Fruit fly (Drosophila melanogaster) whole organism, embryonic: ENCODE results near the gene dia.

Experiments
- Bdp1 ChIP-seq: fragments of 200-800 bp; sonication (Bioruptor generic); optimal IDR thresholded peaks from 3 replicates; lab custom pipeline; 2016; ENCODE audit warnings: missing biosample characterization, missing genetic modification characterization
- CG10431 ChIP-seq: fragments of 200-800 bp; sonication (Bioruptor generic); optimal IDR thresholded peaks from 3 replicates; lab custom pipeline; 2018; ENCODE audit warnings: missing biosample characterization, mild to moderate bottlenecking, missing genetic modification characterization
- CG10959 ChIP-seq: fragments of 200-800 bp; sonication (Bioruptor generic); IDR thresholded peaks from 2 replicates; pipeline ENCODE4 v1.3.6; 2022; ENCODE audit warnings: missing biosample characterization, missing genetic modification characterization
- CG12769 ChIP-seq: fragments of 200-800 bp; sonication (Bioruptor generic); optimal IDR thresholded peaks from 2 replicates; lab custom pipeline; 2019; ENCODE audit warnings: missing biosample characterization, mild to moderate bottlenecking, missing genetic modification characterization, moderate library complexity
- CG13123 ChIP-seq: fragments of 200-800 bp; sonication (Bioruptor generic); optimal IDR thresholded peaks from 2 replicates; lab custom pipeline; 2016; ENCODE audit warnings: missing biosample characterization, missing genetic modification characterization
- CG14050 ChIP-seq: fragments of 200-800 bp; sonication (Bioruptor generic); IDR thresholded peaks from 3 replicates; pipeline ENCODE4 v1.3.6; 2022; ENCODE audit warnings: missing biosample characterization, missing genetic modification characterization
- CG1603 ChIP-seq: fragments of 200-800 bp; sonication (Bioruptor generic); optimal IDR thresholded peaks from 2 replicates; lab custom pipeline; 2019; ENCODE audit warnings: missing biosample characterization, mild to moderate bottlenecking, missing genetic modification characterization, moderate library complexity
- CG17802 ChIP-seq: fragments of 200-800 bp; sonication (Bioruptor generic); optimal IDR thresholded peaks from 2 replicates; lab custom pipeline; 2018; ENCODE audit warnings: missing biosample characterization, mild to moderate bottlenecking, missing genetic modification characterization, moderate library complexity
- CG17829 ChIP-seq: fragments of 200-800 bp; optimal IDR thresholded peaks from 2 replicates; lab custom pipeline; 2019; ENCODE audit warnings: missing biosample characterization, mild to moderate bottlenecking, missing genetic modification characterization, moderate library complexity
- CG2712 ChIP-seq: fragments of 200-800 bp; optimal IDR thresholded peaks from 3 replicates; lab custom pipeline; 2019; ENCODE audit warnings: missing biosample characterization, mild to moderate bottlenecking, missing genetic modification characterization, moderate library complexity
- CG2875 ChIP-seq: fragments of 200-800 bp; sonication (Bioruptor generic); optimal IDR thresholded peaks from 2 replicates; lab custom pipeline; 2017; ENCODE audit warnings: missing biosample characterization, mild to moderate bottlenecking, missing genetic modification characterization, missing genetic modification reagents
- CG30020 ChIP-seq: fragments of 200-800 bp; optimal IDR thresholded peaks from 2 replicates; lab custom pipeline; 2019; ENCODE audit warnings: missing biosample characterization, mild to moderate bottlenecking, missing genetic modification characterization, moderate library complexity
- CG31365 ChIP-seq: fragments of 200-800 bp; sonication (Bioruptor generic); optimal IDR thresholded peaks from 2 replicates; lab custom pipeline; 2018; ENCODE audit warnings: missing biosample characterization, mild to moderate bottlenecking, missing genetic modification characterization
- CG3163 ChIP-seq: fragments of 200-800 bp; sonication (Bioruptor generic); optimal IDR thresholded peaks from 3 replicates; lab custom pipeline; 2016; ENCODE audit warnings: missing biosample characterization, missing genetic modification characterization
- CG32767 ChIP-seq: fragments of 200-800 bp; sonication (Bioruptor generic); IDR thresholded peaks from 2 replicates; pipeline ENCODE4 v1.3.6; 2022; ENCODE audit warnings: missing biosample characterization, missing genetic modification characterization
- CG33213 ChIP-seq: fragments of 200-800 bp; sonication (Bioruptor generic); optimal IDR thresholded peaks from 3 replicates; lab custom pipeline; 2016; ENCODE audit warnings: missing biosample characterization, missing genetic modification characterization
- CG3407 ChIP-seq: fragments of 200-800 bp; sonication (Bioruptor generic); optimal IDR thresholded peaks from 2 replicates; lab custom pipeline; 2018; ENCODE audit warnings: missing biosample characterization, mild to moderate bottlenecking, missing genetic modification characterization
- CG5953 ChIP-seq: fragments of 200-800 bp; sonication (Bioruptor generic); IDR thresholded peaks from 2 replicates; pipeline ENCODE4 v1.3.6; 2022; ENCODE audit warnings: missing biosample characterization, missing genetic modification characterization
- CG6689 ChIP-seq: fragments of 200-800 bp; sonication (Bioruptor generic); IDR thresholded peaks from 2 replicates; pipeline ENCODE4 v1.3.6; 2022; ENCODE audit warnings: missing biosample characterization, missing genetic modification characterization
- CG7745 ChIP-seq: fragments of 200-800 bp; sonication (Bioruptor generic); optimal IDR thresholded peaks from 2 replicates; lab custom pipeline; 2018; ENCODE audit warnings: missing biosample characterization, mild to moderate bottlenecking, missing genetic modification characterization, moderate library complexity
- CG7928 ChIP-seq: fragments of 200-800 bp; sonication (Bioruptor generic); optimal IDR thresholded peaks from 2 replicates; lab custom pipeline; 2017; ENCODE audit warnings: missing biosample characterization, mild to moderate bottlenecking, missing genetic modification characterization
- CG8478 ChIP-seq: fragments of >200 bp; optimal IDR thresholded peaks from 2 replicates; lab custom pipeline; 2018
- CG9727 ChIP-seq: fragments of 200-800 bp; sonication (Bioruptor generic); optimal IDR thresholded peaks from 3 replicates; lab custom pipeline; 2017; ENCODE audit warnings: missing biosample characterization, mild to moderate bottlenecking, missing genetic modification characterization
- Camta ChIP-seq: fragments of 200-800 bp; sonication (Bioruptor generic); optimal IDR thresholded peaks from 2 replicates; lab custom pipeline; 2016; ENCODE audit warnings: missing biosample characterization, missing genetic modification characterization
- Eip74EF ChIP-seq, 2 experiments: fragments of 200-800 bp in 1 of 2; fragments of >200 bp in 1 of 2; sonication (Bioruptor generic) in 1 of 2; optimal IDR thresholded peaks; 2 replicates each; lab custom pipeline; 2017 to 2019; ENCODE audit warnings: missing biosample characterization in 2 of 2, missing genetic modification characterization in 2 of 2, mild to moderate bottlenecking in 1 of 2, moderate library complexity in 1 of 2
- Fer1 ChIP-seq: fragments of 200-800 bp; sonication (Bioruptor generic); optimal IDR thresholded peaks from 2 replicates; lab custom pipeline; 2017; ENCODE audit warnings: missing biosample characterization, mild to moderate bottlenecking, missing genetic modification characterization
- Hmr ChIP-seq: fragments of 200-800 bp; sonication (Bioruptor generic); optimal IDR thresholded peaks from 3 replicates; lab custom pipeline; 2017; ENCODE audit warnings: mild to moderate bottlenecking, missing biosample characterization, missing genetic modification reagents, missing genetic modification characterization
- Kr ChIP-seq: fragments of 200-800 bp; sonication (Bioruptor generic); optimal IDR thresholded peaks from 2 replicates; lab custom pipeline; 2017; ENCODE audit warnings: missing biosample characterization, mild to moderate bottlenecking, missing genetic modification characterization
- Mad ChIP-seq: fragments of 200-800 bp; sonication (Bioruptor generic); optimal IDR thresholded peaks from 2 replicates; lab custom pipeline; 2016; ENCODE audit warnings: missing biosample characterization, missing genetic modification characterization
- Max ChIP-seq: fragments of 200-800 bp; sonication (Bioruptor generic); optimal IDR thresholded peaks from 2 replicates; lab custom pipeline; 2016; ENCODE audit warnings: missing biosample characterization, mild to moderate bottlenecking, missing genetic modification characterization
- Mrtf ChIP-seq: fragments of 200-800 bp; sonication (Bioruptor generic); IDR thresholded peaks from 3 replicates; pipeline ENCODE4 v1.3.6; 2022; ENCODE audit warnings: missing biosample characterization, missing genetic modification characterization
- Myb ChIP-seq: fragments of 200-800 bp; sonication (Bioruptor generic); optimal IDR thresholded peaks from 2 replicates; lab custom pipeline; 2016; ENCODE audit warnings: missing biosample characterization, missing genetic modification characterization
- Tbp ChIP-seq: fragments of >200 bp; optimal IDR thresholded peaks from 2 replicates; lab custom pipeline; 2018; ENCODE audit warnings: missing biosample characterization, missing genetic modification characterization
- Usf ChIP-seq: fragments of 200-800 bp; sonication (Bioruptor generic); optimal IDR thresholded peaks from 2 replicates; lab custom pipeline; 2017; ENCODE audit warnings: missing genotype, missing biosample characterization, missing genetic modification characterization
- az2 ChIP-seq: fragments of 200-800 bp; sonication (Bioruptor generic); optimal IDR thresholded peaks from 3 replicates; lab custom pipeline; 2016; ENCODE audit warnings: missing biosample characterization, missing genetic modification characterization
- bcd ChIP-seq: fragments of 200-800 bp; sonication (Bioruptor generic); optimal IDR thresholded peaks from 2 replicates; lab custom pipeline; 2017; ENCODE audit warnings: missing biosample characterization, mild to moderate bottlenecking, missing genetic modification characterization
- chinmo ChIP-seq: fragments of 200-800 bp; sonication (Bioruptor generic); IDR thresholded peaks from 4 replicates; pipeline ENCODE4 v1.3.6; 2022; ENCODE audit warnings: missing biosample characterization, missing genetic modification characterization; ENCODE audit not compliant: partially characterized antibody
- dm ChIP-seq: fragments of 200-800 bp; sonication (Bioruptor generic); optimal IDR thresholded peaks from 3 replicates; lab custom pipeline; 2016; ENCODE audit warnings: missing biosample characterization, missing genetic modification characterization
- gem ChIP-seq: fragments of 200-800 bp; sonication (Bioruptor generic); optimal IDR thresholded peaks from 2 replicates; lab custom pipeline; 2019; ENCODE audit warnings: missing biosample characterization, mild to moderate bottlenecking, missing genetic modification characterization, moderate library complexity
- lola ChIP-seq, 3 experiments: fragments of >200 bp in 2 of 3; fragments of 200-800 bp in 1 of 3; sonication (Bioruptor generic) in 1 of 3; optimal IDR thresholded peaks; 2 replicates each; lab custom pipeline; 2017 to 2019; ENCODE audit warnings: missing biosample characterization in 3 of 3, missing genetic modification characterization in 3 of 3, mild to moderate bottlenecking in 1 of 3, moderate library complexity in 1 of 3
- nerfin-2 ChIP-seq: fragments of 200-800 bp; sonication (Bioruptor generic); IDR thresholded peaks from 2 replicates; pipeline ENCODE4 v1.3.6; 2022; ENCODE audit warnings: missing biosample characterization, missing genetic modification characterization; ENCODE audit not compliant: partially characterized antibody
- onecut ChIP-seq: fragments of 200-800 bp; sonication (Bioruptor generic); IDR thresholded peaks from 2 replicates; pipeline ENCODE4 v1.3.6; 2022; ENCODE audit warnings: missing biosample characterization, missing genetic modification characterization
- prd ChIP-seq, 3 experiments: fragments of >200 bp in 2 of 3; fragments of 200-800 bp in 1 of 3; sonication (Bioruptor generic) in 1 of 3; optimal IDR thresholded peaks in 2 of 3; IDR thresholded peaks in 1 of 3; 2 replicates in 2 of 3; 3 replicates in 1 of 3; pipeline versions ENCODE4 v1.3.6 to Lab custom; 2017 to 2022; ENCODE audit warnings: missing biosample characterization in 1 of 3, missing genetic modification characterization in 1 of 3
- pros ChIP-seq: fragments of 200-800 bp; sonication (Bioruptor generic); optimal IDR thresholded peaks from 3 replicates; lab custom pipeline; 2019; ENCODE audit warnings: missing biosample characterization, mild to moderate bottlenecking, missing genetic modification characterization, moderate library complexity
- rib ChIP-seq: fragments of 200-800 bp; sonication (Bioruptor generic); IDR thresholded peaks from 2 replicates; pipeline ENCODE4 v1.3.6; 2022; ENCODE audit warnings: missing biosample characterization, missing genetic modification characterization
- row ChIP-seq: fragments of 200-800 bp; sonication (Bioruptor generic); IDR thresholded peaks from 3 replicates; pipeline ENCODE4 v1.3.6; 2022; ENCODE audit warnings: missing biosample characterization, missing genetic modification characterization
- slbo ChIP-seq: fragments of 200-800 bp; sonication (Bioruptor generic); IDR thresholded peaks from 2 replicates; pipeline ENCODE4 v1.3.6; 2022; ENCODE audit warnings: missing biosample characterization, missing genetic modification characterization
- tio ChIP-seq: fragments of 200-800 bp; sonication (Bioruptor generic); optimal IDR thresholded peaks from 2 replicates; lab custom pipeline; 2017; ENCODE audit warnings: missing biosample characterization, missing genetic modification characterization, inconsistent platforms
- tll ChIP-seq, 2 experiments: fragments of 200-800 bp in 1 of 2; fragments of >200 bp in 1 of 2; sonication (Bioruptor generic) in 1 of 2; optimal IDR thresholded peaks; 2 replicates each; lab custom pipeline; 2017 to 2019; ENCODE audit warnings: missing biosample characterization in 2 of 2, missing genetic modification characterization in 2 of 2, mild to moderate bottlenecking in 1 of 2, moderate library complexity in 1 of 2
- z ChIP-seq: fragments of 200-800 bp; sonication (Bioruptor generic); IDR thresholded peaks from 3 replicates; pipeline ENCODE4 v1.3.6; 2022; ENCODE audit warnings: missing biosample characterization, missing genetic modification characterization

Gene dia

DNA sequence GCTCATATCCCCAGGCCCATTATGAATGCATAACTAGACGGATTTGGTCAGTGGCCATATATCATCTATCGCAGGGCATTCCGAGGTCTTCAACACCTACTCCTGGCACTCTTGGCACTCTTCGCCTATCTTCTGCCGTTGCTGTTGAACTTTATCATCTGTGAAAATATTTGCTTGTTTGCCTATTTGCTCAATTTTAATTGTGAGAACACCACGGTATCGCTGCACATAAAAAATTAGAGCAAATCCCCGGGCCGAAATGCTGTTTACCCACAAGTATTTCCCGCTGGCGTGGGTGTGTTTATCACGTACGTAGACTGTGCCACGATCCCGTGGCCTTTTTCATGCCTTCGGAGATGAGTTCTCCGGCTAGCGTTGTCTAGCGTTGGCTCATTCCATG is 22.8 kb downstream of the dia start (continued):
- TF ChIP-seq slbo (GFP tag; lab: Robert Waterston, UW) (no peak), CG7928 (GFP tag; lab: Kevin White, UChicago) (peak; percentile 32), dm (GFP tag; lab: Kevin White, UChicago) (no peak), Mrtf (no peak), CG1603 (peak; percentile 82), CG2875 (GFP tag; lab: Kevin White, UChicago) (peak; percentile 76), Kr (GFP tag; lab: Kevin White, UChicago) (peak; percentile 85), CG7745 (peak; percentile 16), rib (no peak), gem (peak; percentile 71), CG30020 (no peak), Tbp (GFP tag; lab: Kevin White, UChicago) (no peak), chinmo (no peak), CG31365 (tag; lab: Kevin White, UChicago) (peak; percentile 58), CG3407 (GFP tag; lab: Kevin White, UChicago) (peak; percentile 78), Myb (peak; percentile 4), CG10959 (peak; percentile 45; the same call in 1 of the 2 replicates), CG32767 (GFP tag; lab: Robert Waterston, UW) (no peak), Eip74EF (GFP tag; optimal IDR thresholded peaks at IDR 0.05; lab: Kevin White, UChicago) (peak in 1 of 2 experiments; percentile 2), lola (GFP tag; optimal IDR thresholded peaks at IDR 0.05; lab: Kevin White, UChicago) (peak in 1 of 3 experiments; percentile 53), CG33213 (GFP tag; lab: Kevin White, UChicago) (peak; percentile 61), tio (no peak), Max (peak; percentile 34), CG5953 (GFP tag; lab: Robert Waterston, UW) (peak; percentile 52; the same call in 1 of the 2 replicates), Mad (GFP tag; lab: Kevin White, UChicago) (peak; percentile 23), pros (GFP tag; lab: Kevin White, UChicago) (no peak), CG8478 (lab: Kevin White, UChicago) (no peak), az2 (peak; percentile 16), row (GFP tag; lab: Robert Waterston, UW) (peak; percentile 9; the same call in 1 of the 3 replicates), Bdp1 (peak; percentile 30), prd (optimal IDR thresholded peaks at IDR 0.05; lab: Kevin White, UChicago) (no peak), prd (GFP tag; IDR thresholded peaks at IDR 0.05; lab: Robert Waterston, UW) (peak; percentile 66), CG3163 (GFP tag; lab: Kevin White, UChicago) (no peak), Camta (GFP tag; lab: Kevin White, UChicago) (peak; percentile 30), CG14050 (no peak), z (GFP tag; lab: Robert Waterston, UW) (no peak), CG17829 (tag; lab: Kevin White, UChicago) (peak; percentile 4), CG2712 (tag; lab: Kevin White, UChicago) (peak; percentile 57), Usf (GFP tag; lab: Kevin White, UChicago) (peak; percentile 30), tll (GFP tag; optimal IDR thresholded peaks at IDR 0.05; lab: Kevin White, UChicago) (peak in 1 of 2 experiments; percentile 88), CG10431 (GFP tag; lab: Kevin White, UChicago) (peak; percentile 26), CG13123 (peak; percentile 56), CG17802 (tag; lab: Kevin White, UChicago) (no peak), onecut (GFP tag; lab: Robert Waterston, UW) (peak; percentile 72), Hmr (GFP tag; lab: Kevin White, UChicago) (peak; percentile 82), CG12769 (tag; lab: Kevin White, UChicago) (peak; percentile 86), nerfin-2 (GFP tag; lab: Robert Waterston, UW) (no peak), CG6689 (GFP tag; lab: Robert Waterston, UW) (peak; percentile 33; the same call in 1 of the 2 replicates), bcd (GFP tag; lab: Kevin White, UChicago) (peak; percentile 56), CG9727 (GFP tag; lab: Kevin White, UChicago) (peak; percentile 87), Fer1 (GFP tag; lab: Kevin White, UChicago) (peak; percentile 75)
